Worm (Caenorhabditis elegans): ENCODE measurements around the gene kbp-2.
A peak's percentile ranks its signal among the peaks of the same experiment; 100 is the strongest.

DNA sequence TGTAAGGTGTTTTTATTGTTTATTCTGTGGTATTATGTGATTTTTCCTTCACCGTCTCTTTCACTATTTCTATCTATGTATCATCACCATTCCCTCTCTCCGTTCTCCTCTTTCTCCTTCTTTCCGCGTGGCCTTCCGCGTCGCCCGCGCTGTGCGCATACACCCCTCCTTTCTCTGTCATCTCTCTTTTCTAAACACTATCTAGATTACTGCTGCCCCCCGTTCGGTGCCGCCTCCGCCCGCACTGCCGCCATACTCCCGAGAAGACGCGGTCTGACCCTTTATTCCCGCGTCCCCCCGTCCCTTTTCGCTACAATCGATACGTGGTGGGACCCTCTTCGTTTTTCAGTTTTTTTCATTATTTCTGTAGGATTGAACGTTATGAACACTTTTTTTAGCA lies 44.9 kb upstream of the kbp-2 start:
- TF ChIP-seq ama-1 (optimal IDR thresholded peaks at IDR 0.05): no peak
- TF ChIP-seq B0310.2 (tag; optimal IDR thresholded peaks at IDR 0.05): peak; percentile 21
- 0 out of 2 replicates have a peak, but pooled peaks have one; percentile 6 for TF ChIP-seq flt-1 (GFP tag; IDR thresholded peaks at IDR 0.05)
- TF ChIP-seq pes-1 (GFP tag; IDR thresholded peaks at IDR 0.05): no peak

Measured in whole organism, early embryonic.